Worm (Caenorhabditis elegans): Measurements from ENCODE around the gene ZK757.2.

- TF ChIP-seq B0310.2 (tag; optimal IDR thresholded peaks at IDR 0.05) (no peak), ama-1 (optimal IDR thresholded peaks at IDR 0.05) (no peak)
Observed at ce11 chrIII:9825073-9825828, 53.5 kb downstream of the ZK757.2 start, which contains the start of gene ZK632.9.

Measured in whole organism, early embryonic.